Worm (Caenorhabditis elegans) whole organism, mixed stage, embryonic: ENCODE measurements around the gene C24H10.2.
A peak's percentile ranks its signal among the peaks of the same experiment; 100 is the strongest.

Source experiments
- ceh-43 ChIP-seq: fragments of 200-800 bp; sonication (Bioruptor generic); optimal IDR thresholded peaks from 2 replicates; lab custom pipeline; 2018; ENCODE audit warnings: mild to moderate bottlenecking, missing genetic modification characterization, moderate library complexity, missing compliant biosample characterization
- ham-2 ChIP-seq: fragments of 200-800 bp; sonication (Bioruptor generic); optimal IDR thresholded peaks from 2 replicates; lab custom pipeline; 2018; ENCODE audit warnings: mild to moderate bottlenecking, missing genetic modification characterization, missing compliant biosample characterization
- lin-13 ChIP-seq: fragments of 150-350 bp; optimal IDR thresholded peaks from 2 replicates; lab custom pipeline; 2014; ENCODE audit warnings: missing biosample characterization, missing genetic modification characterization
- lsy-2 ChIP-seq: fragments of 150-350 bp; optimal IDR thresholded peaks from 2 replicates; lab custom pipeline; 2014; ENCODE audit warnings: missing biosample characterization, missing genetic modification characterization
- mab-5 ChIP-seq: fragments of 150-350 bp; optimal IDR thresholded peaks from 2 replicates; lab custom pipeline; 2014; ENCODE audit warnings: missing biosample characterization, missing genetic modification characterization
- mep-1 ChIP-seq: fragments of 150-350 bp; optimal IDR thresholded peaks from 2 replicates; lab custom pipeline; 2017; ENCODE audit warnings: missing biosample characterization, missing genetic modification reagents, missing genetic modification characterization, inconsistent platforms
- nhr-28 ChIP-seq: fragments of 150-350 bp; optimal IDR thresholded peaks from 2 replicates; lab custom pipeline; 2014; ENCODE audit warnings: missing biosample characterization, missing genetic modification characterization
- sptf-1 ChIP-seq: sonication (generic microtip); optimal IDR thresholded peaks from 2 replicates; lab custom pipeline; 2017; ENCODE audit warnings: mild to moderate bottlenecking, missing genetic modification characterization, moderate library complexity, missing compliant biosample characterization

DNA sequence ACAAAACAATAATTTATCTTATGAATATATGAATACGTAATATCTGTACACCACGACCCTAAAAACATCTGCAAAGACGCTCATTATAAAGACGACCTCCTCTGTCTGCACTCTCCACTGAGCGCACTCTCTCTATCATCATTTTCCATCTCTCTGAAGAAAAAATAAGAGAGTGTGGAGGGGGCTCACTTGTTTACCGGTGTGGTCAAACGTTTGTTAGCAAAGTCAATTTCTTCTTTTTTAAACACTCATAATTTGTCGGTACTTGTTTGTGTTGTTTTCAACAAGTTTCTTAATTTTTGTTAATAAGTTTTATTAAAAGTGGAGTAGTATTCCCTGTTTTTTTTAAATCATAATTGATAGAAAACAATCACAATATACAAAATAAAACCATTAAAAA, 21.8 kb downstream of the C24H10.2 start:
- TF ChIP-seq mab-5 (no peak), nhr-28 (tag; lab: Kevin White, UChicago) (no peak), ceh-43 (GFP tag; lab: Kevin White, UChicago) (no peak), lsy-2 (tag; lab: Kevin White, UChicago) (no peak), sptf-1 (tag; lab: Kevin White, UChicago) (no peak), lin-13 (tag; lab: Kevin White, UChicago) (no peak), mep-1 (tag; lab: Kevin White, UChicago) (peak; percentile 14), ham-2 (GFP tag; lab: Kevin White, UChicago) (no peak)
